Worm (Caenorhabditis elegans): Measurements from ENCODE around the gene lact-6.

DNA sequence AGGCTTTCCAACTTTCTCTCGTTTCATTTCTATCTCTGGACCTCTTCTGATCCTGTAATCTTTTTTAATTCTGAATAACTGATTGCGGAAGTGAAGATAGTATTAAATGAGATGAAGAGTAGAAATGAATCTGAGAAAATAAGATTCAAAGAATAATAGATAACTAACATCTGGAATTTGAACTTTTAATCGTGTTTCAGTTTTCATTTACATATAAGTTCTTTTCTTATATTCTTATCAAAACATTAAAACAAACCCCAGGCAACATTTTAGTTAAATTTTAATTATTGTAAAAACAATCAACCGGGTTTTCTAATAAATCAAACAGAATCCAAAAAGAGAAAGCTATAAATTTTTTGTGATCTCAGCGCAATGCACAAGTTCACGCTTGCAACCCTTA lies 22.0 kb upstream of the lact-6 start:
- TF ChIP-seq pha-4 (tag; optimal IDR thresholded peaks at IDR 0.05) (no peak), ceh-82 (tag; optimal IDR thresholded peaks at IDR 0.05) (no peak), snpc-4 (tag; optimal IDR thresholded peaks at IDR 0.05) (no peak), nhr-237 (tag; optimal IDR thresholded peaks at IDR 0.05) (no peak), ceh-9 (tag; optimal IDR thresholded peaks at IDR 0.05) (no peak), nhr-76 (tag; optimal IDR thresholded peaks at IDR 0.05) (no peak), mml-1 (tag; optimal IDR thresholded peaks at IDR 0.05) (no peak), lin-39 (tag; optimal IDR thresholded peaks at IDR 0.05) (no peak)
